Worm (Caenorhabditis elegans) whole organism, L2 larva: ENCODE measurements around the gene T10H9.8.

ENCODE experiments used
- F13H6.1 ChIP-seq: sonication (generic microtip); optimal IDR thresholded peaks from 2 replicates; lab custom pipeline; 2016; ENCODE audit warnings: missing genetic modification characterization, missing compliant biosample characterization
- R02D3.7 ChIP-seq: fragments of 150-350 bp; optimal IDR thresholded peaks from 2 replicates; lab custom pipeline; 2014; ENCODE audit warnings: missing biosample characterization, missing genetic modification characterization
- Y55F3AM.14 ChIP-seq: fragments of 200-800 bp; sonication (Bioruptor generic); optimal IDR thresholded peaks from 2 replicates; lab custom pipeline; 2018; ENCODE audit warnings: mild to moderate bottlenecking, missing genetic modification characterization, missing compliant biosample characterization
- ZK546.5 ChIP-seq: sonication (generic microtip); optimal IDR thresholded peaks from 2 replicates; lab custom pipeline; 2017; ENCODE audit warnings: missing biosample characterization, missing genetic modification characterization
- alr-1 ChIP-seq: fragments of 150-350 bp; optimal IDR thresholded peaks from 2 replicates; lab custom pipeline; 2014; ENCODE audit warnings: missing biosample characterization, missing genetic modification characterization
- aly-2 ChIP-seq: fragments of 150-350 bp; optimal IDR thresholded peaks from 2 replicates; lab custom pipeline; 2014; ENCODE audit warnings: missing biosample characterization, missing genetic modification characterization
- ama-1 ChIP-seq: fragments of 150-350 bp; optimal IDR thresholded peaks from 2 replicates; lab custom pipeline; 2018; ENCODE audit warnings: inconsistent platforms
- blmp-1 ChIP-seq: sonication (generic microtip); optimal IDR thresholded peaks from 2 replicates; lab custom pipeline; 2017; ENCODE audit warnings: missing genetic modification characterization, mild to moderate bottlenecking, missing compliant biosample characterization, antibody characterized with exemption, moderate library complexity; ENCODE audit not compliant: insufficient read depth
- ceh-16 ChIP-seq: fragments of 150-350 bp; optimal IDR thresholded peaks from 2 replicates; lab custom pipeline; 2014; ENCODE audit warnings: missing biosample characterization, missing genetic modification characterization
- ceh-82 ChIP-seq: fragments of 150-350 bp; optimal IDR thresholded peaks from 2 replicates; lab custom pipeline; 2014; ENCODE audit warnings: missing biosample characterization, missing genetic modification characterization
- crh-2 ChIP-seq: sonication (generic microtip); optimal IDR thresholded peaks from 2 replicates; lab custom pipeline; 2017; ENCODE audit warnings: missing biosample characterization, missing genetic modification characterization
- dmd-4 ChIP-seq: sonication (generic microtip); optimal IDR thresholded peaks from 2 replicates; lab custom pipeline; 2017; ENCODE audit warnings: missing biosample characterization, missing genetic modification characterization
- egl-27 ChIP-seq: sonication (generic microtip); optimal IDR thresholded peaks from 3 replicates; lab custom pipeline; 2017; ENCODE audit warnings: missing biosample characterization, missing genetic modification reagents, missing genetic modification characterization
- elt-1 ChIP-seq: fragments of 150-350 bp; optimal IDR thresholded peaks from 2 replicates; lab custom pipeline; 2014; ENCODE audit warnings: missing biosample characterization, missing genetic modification characterization
- elt-3 ChIP-seq: sonication (generic microtip); optimal IDR thresholded peaks from 2 replicates; lab custom pipeline; 2017; ENCODE audit warnings: missing biosample characterization, missing genetic modification characterization
- gmeb-1 ChIP-seq: fragments of 150-350 bp; optimal IDR thresholded peaks from 2 replicates; lab custom pipeline; 2014; ENCODE audit warnings: missing biosample characterization, missing genetic modification characterization
- lin-13 ChIP-seq: fragments of 150-350 bp; optimal IDR thresholded peaks from 2 replicates; lab custom pipeline; 2014; ENCODE audit warnings: missing biosample characterization, missing genetic modification reagents, missing genetic modification characterization
- nhr-11 ChIP-seq: fragments of 150-350 bp; optimal IDR thresholded peaks from 2 replicates; lab custom pipeline; 2014; ENCODE audit warnings: missing biosample characterization, missing genetic modification characterization
- nhr-12 ChIP-seq: fragments of 150-350 bp; optimal IDR thresholded peaks from 2 replicates; lab custom pipeline; 2014; ENCODE audit warnings: missing biosample characterization, missing genetic modification characterization
- nhr-129 ChIP-seq: fragments of 150-350 bp; optimal IDR thresholded peaks from 2 replicates; lab custom pipeline; 2014; ENCODE audit warnings: missing biosample characterization, missing genetic modification characterization
- nhr-21 ChIP-seq: fragments of 150-350 bp; optimal IDR thresholded peaks from 2 replicates; lab custom pipeline; 2014; ENCODE audit warnings: missing biosample characterization, missing genetic modification characterization
- nhr-237 ChIP-seq: fragments of 150-350 bp; optimal IDR thresholded peaks from 2 replicates; lab custom pipeline; 2014; ENCODE audit warnings: missing biosample characterization, missing genetic modification characterization
- nhr-25 ChIP-seq: fragments of 150-350 bp; sonication (generic microtip); optimal IDR thresholded peaks from 3 replicates; lab custom pipeline; 2014; ENCODE audit warnings: missing biosample characterization, missing genetic modification characterization
- nhr-77 ChIP-seq: fragments of 150-350 bp; optimal IDR thresholded peaks from 2 replicates; lab custom pipeline; 2014; ENCODE audit warnings: missing biosample characterization, missing genetic modification characterization
- sem-4 ChIP-seq: fragments of 150-350 bp; optimal IDR thresholded peaks from 2 replicates; lab custom pipeline; 2014; ENCODE audit warnings: missing biosample characterization, missing genetic modification reagents, missing genetic modification characterization
- skn-1 ChIP-seq: sonication (generic microtip); optimal IDR thresholded peaks from 2 replicates; lab custom pipeline; 2017; ENCODE audit warnings: missing biosample characterization, missing genetic modification characterization
- sma-9 ChIP-seq, 2 experiments: fragments of 150-350 bp in 1 of 2; sonication (generic microtip) in 1 of 2; optimal IDR thresholded peaks; 2 replicates each; lab custom pipeline; 2014 to 2016; ENCODE audit warnings: missing genetic modification characterization in 2 of 2, mild to moderate bottlenecking in 1 of 2, missing biosample characterization in 1 of 2, missing compliant biosample characterization in 1 of 2, missing genetic modification reagents in 1 of 2, moderate library complexity in 1 of 2
- snpc-4 ChIP-seq: fragments of 150-350 bp; optimal IDR thresholded peaks from 2 replicates; lab custom pipeline; 2014; ENCODE audit warnings: missing biosample characterization, missing genetic modification characterization
- unc-39 ChIP-seq: fragments of 150-350 bp; optimal IDR thresholded peaks from 2 replicates; lab custom pipeline; 2014; ENCODE audit warnings: missing biosample characterization, missing genetic modification characterization
- unc-62 ChIP-seq: fragments of 150-350 bp; optimal IDR thresholded peaks from 2 replicates; lab custom pipeline; 2014; ENCODE audit warnings: missing biosample characterization, missing genetic modification reagents, missing genetic modification characterization
- zag-1 ChIP-seq: fragments of 150-350 bp; optimal IDR thresholded peaks from 2 replicates; lab custom pipeline; 2014; ENCODE audit warnings: missing biosample characterization, missing genetic modification characterization
- ztf-11 ChIP-seq: sonication (generic microtip); optimal IDR thresholded peaks from 2 replicates; lab custom pipeline; 2017; ENCODE audit warnings: missing biosample characterization, missing genetic modification characterization
- ztf-4 ChIP-seq: fragments of 150-350 bp; optimal IDR thresholded peaks from 2 replicates; lab custom pipeline; 2014; ENCODE audit warnings: missing biosample characterization, missing genetic modification characterization

The T10H9.8 gene

ce11 chrV:6631866-6632265, 20.3 kb upstream of the T10H9.8 start:
- TF ChIP-seq zag-1 (tag; lab: Kevin White, UChicago) (no peak), alr-1 (tag; lab: Kevin White, UChicago) (no peak), sem-4 (no peak), ama-1 (lab: Kevin White, UChicago) (no peak), ztf-4 (tag; lab: Kevin White, UChicago) (no peak), nhr-21 (no peak), unc-39 (tag; lab: Kevin White, UChicago) (no peak), egl-27 (tag; lab: Kevin White, UChicago) (no peak), nhr-11 (tag; lab: Kevin White, UChicago) (no peak), snpc-4 (no peak)

DNA sequence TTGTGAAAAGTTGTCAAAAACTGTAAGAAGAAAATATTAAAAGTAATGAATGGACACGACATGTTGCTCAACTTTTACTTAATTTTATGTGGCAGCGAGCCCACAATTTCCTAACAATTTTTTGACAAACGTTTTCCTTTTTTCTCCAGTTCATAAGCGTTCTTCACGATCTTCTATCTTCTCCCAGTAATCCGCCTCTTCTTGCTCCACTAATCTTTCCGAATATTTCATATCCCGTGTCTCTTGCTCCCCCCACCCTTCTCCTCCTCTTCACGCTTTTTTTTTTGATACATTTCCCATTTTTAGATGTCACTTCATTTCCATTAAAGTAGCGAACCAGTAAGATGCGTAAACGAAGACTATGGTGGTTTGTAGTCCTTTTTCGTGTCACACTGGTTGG, 19.2 kb upstream of the T10H9.8 start, which contains the start of gene scd-2:
Gene scd-2, plus strand, starts transcription at position 301 of the 400 bp plus-strand sequence.
- TF ChIP-seq egl-27 (tag; lab: Kevin White, UChicago) (no peak), nhr-237 (tag; lab: Kevin White, UChicago) (no peak), nhr-77 (tag; lab: Kevin White, UChicago) (no peak), unc-39 (tag; lab: Kevin White, UChicago) (no peak), R02D3.7 (tag; lab: Kevin White, UChicago) (no peak)
- TF ChIP-seq, all 48 proteins: peak for 0

DNA sequence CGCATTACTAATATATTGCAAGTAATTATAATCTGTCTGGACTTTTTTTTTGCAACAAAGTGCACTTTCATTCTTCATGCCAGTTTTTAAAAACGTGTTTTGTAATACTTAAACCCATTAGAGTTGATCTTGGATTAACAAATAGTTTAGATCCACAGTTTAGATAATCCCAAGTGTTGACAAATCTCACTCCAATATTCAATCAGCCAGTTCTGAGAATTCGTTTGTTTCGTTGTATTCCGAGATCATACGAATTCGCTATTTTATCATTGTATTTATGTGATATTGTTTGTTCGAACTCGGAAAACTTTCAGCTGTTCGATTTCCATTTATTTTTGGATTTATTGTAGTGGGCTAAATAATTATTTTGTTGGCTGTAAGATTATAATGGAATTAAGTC, 6.3 kb upstream of the T10H9.8 start:
- TF ChIP-seq gmeb-1 (tag; lab: Kevin White, UChicago), result no peak
- TF ChIP-seq nhr-129 (tag; lab: Kevin White, UChicago), result no peak
- TF ChIP-seq dmd-4 (tag; lab: Kevin White, UChicago), result no peak
- no peak for TF ChIP-seq ZK546.5 (tag; lab: Kevin White, UChicago)
- no peak for TF ChIP-seq aly-2 (tag; lab: Kevin White, UChicago)
- TF ChIP-seq sma-9 (GFP tag; optimal IDR thresholded peaks at IDR 0.05; lab: Kevin White, UChicago), result peak; percentile 30
- no peak for TF ChIP-seq sma-9 (tag; optimal IDR thresholded peaks at IDR 0.05; lab: Kevin White, UChicago)

ce11 chrV:6649317-6649716, 2.8 kb upstream of the T10H9.8 start, which contains the start of gene T10H9.1:
T10H9.1 (plus strand) TSS chrV:6649617.
- no peak for TF ChIP-seq ztf-11 (tag; lab: Kevin White, UChicago)

- TF ChIP-seq ceh-16 (tag; lab: Kevin White, UChicago) (no peak), nhr-237 (tag; lab: Kevin White, UChicago) (no peak), F13H6.1 (tag; lab: Kevin White, UChicago) (no peak), Y55F3AM.14 (GFP tag; lab: Kevin White, UChicago) (no peak), nhr-12 (tag; lab: Kevin White, UChicago) (no peak), ztf-4 (tag; lab: Kevin White, UChicago) (no peak), ceh-82 (no peak), unc-62 (GFP tag; lab: Kevin White, UChicago) (no peak), elt-3 (tag; lab: Kevin White, UChicago) (no peak), nhr-129 (tag; lab: Kevin White, UChicago) (no peak), blmp-1 (tag; lab: Kevin White, UChicago) (no peak), dmd-4 (tag; lab: Kevin White, UChicago) (no peak), skn-1 (tag; lab: Kevin White, UChicago) (no peak), crh-2 (tag; lab: Kevin White, UChicago) (no peak), snpc-4 (no peak), alr-1 (tag; lab: Kevin White, UChicago) (no peak), elt-1 (tag; lab: Kevin White, UChicago) (no peak), gmeb-1 (tag; lab: Kevin White, UChicago) (no peak), egl-27 (tag; lab: Kevin White, UChicago) (no peak)
Measured at ce11 chrV:6650508-6650907, 1.6 kb upstream of the T10H9.8 start.

- TF ChIP-seq Y55F3AM.14 (GFP tag; lab: Kevin White, UChicago) (no peak), sem-4 (peak; percentile 25), lin-13 (GFP tag; lab: Kevin White, UChicago) (peak; percentile 19), nhr-25 (tag; lab: Kevin White, UChicago) (peak; percentile 6)
Measured at ce11 chrV:6655174-6655573, 3.0 kb downstream of the T10H9.8 start, which contains the start of gene syx-18. syx-18 (minus strand) TSS chrV:6655449.
